Worm (Caenorhabditis elegans) whole organism, L1 larva: ENCODE measurements around the gene Y9C9A.16.

ENCODE experiments used
- hlh-17 ChIP-seq: fragments of 200-800 bp; sonication (Bioruptor generic); optimal IDR thresholded peaks from 2 replicates; lab custom pipeline; 2018; ENCODE audit warnings: missing genetic modification characterization, mild to moderate bottlenecking, missing compliant biosample characterization, moderate library complexity, borderline replicate concordance
- irx-1 ChIP-seq: sonication (generic microtip); optimal IDR thresholded peaks from 2 replicates; lab custom pipeline; 2016; ENCODE audit warnings: missing genetic modification characterization, missing compliant biosample characterization
- lin-14 ChIP-seq: fragments of 200-800 bp; sonication (Bioruptor generic); optimal IDR thresholded peaks from 2 replicates; lab custom pipeline; 2018; ENCODE audit warnings: mild to moderate bottlenecking, missing genetic modification characterization, moderate library complexity, missing compliant biosample characterization
- lin-15B ChIP-seq: fragments of 150-350 bp; sonication (generic microtip); optimal IDR thresholded peaks from 3 replicates; lab custom pipeline; 2014; ENCODE audit warnings: missing biosample characterization, missing genetic modification characterization
- mep-1 ChIP-seq: fragments of 150-350 bp; optimal IDR thresholded peaks from 2 replicates; lab custom pipeline; 2014; ENCODE audit warnings: missing biosample characterization, missing genetic modification characterization
- nhr-28 ChIP-seq: fragments of 150-350 bp; optimal IDR thresholded peaks from 2 replicates; lab custom pipeline; 2014; ENCODE audit warnings: missing biosample characterization, missing genetic modification characterization
- nhr-90 ChIP-seq: sonication (generic microtip); optimal IDR thresholded peaks from 2 replicates; lab custom pipeline; 2016; ENCODE audit warnings: mild to moderate bottlenecking, missing genetic modification characterization, missing compliant biosample characterization; ENCODE audit not compliant: poor library complexity
- rnt-1 ChIP-seq: sonication (generic microtip); optimal IDR thresholded peaks from 2 replicates; lab custom pipeline; 2016; ENCODE audit warnings: mild to moderate bottlenecking, missing genetic modification characterization, moderate library complexity, missing compliant biosample characterization

Gene Y9C9A.16

DNA sequence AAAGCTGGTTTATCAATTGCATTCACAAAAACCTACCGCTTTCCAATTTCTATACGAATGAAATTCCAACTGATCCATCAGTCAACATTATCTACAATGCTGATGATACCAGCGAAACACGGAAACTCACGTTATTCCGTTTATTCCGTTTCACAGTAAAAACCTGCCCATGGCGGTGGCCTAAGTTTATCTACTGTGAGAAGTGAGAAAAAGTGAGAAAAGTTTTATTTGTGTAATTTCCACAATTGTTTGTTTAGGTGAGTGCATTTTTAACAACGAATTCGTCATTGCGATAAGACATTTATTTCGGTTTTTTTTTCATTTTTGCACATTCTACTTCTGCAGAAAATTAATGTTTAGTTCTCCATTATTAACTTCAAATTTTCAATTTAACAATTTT lies 45.9 kb downstream of the Y9C9A.16 start, which contains the start of gene Y9C9A.8:
Y9C9A.8 (plus strand) TSS at position 301 of the 400 bp plus-strand sequence.
- TF ChIP-seq nhr-90 (tag; lab: Kevin White, UChicago) (no peak), nhr-28 (no peak), lin-14 (GFP tag; lab: Kevin White, UChicago) (no peak), irx-1 (tag; lab: Kevin White, UChicago) (no peak), mep-1 (tag; lab: Kevin White, UChicago) (no peak), lin-15B (tag; lab: Kevin White, UChicago) (no peak), hlh-17 (GFP tag; lab: Kevin White, UChicago) (no peak), rnt-1 (tag; lab: Kevin White, UChicago) (no peak)
